Fruit fly (Drosophila melanogaster): Measurements from ENCODE around the gene bocks.

bocks gene

DNA sequence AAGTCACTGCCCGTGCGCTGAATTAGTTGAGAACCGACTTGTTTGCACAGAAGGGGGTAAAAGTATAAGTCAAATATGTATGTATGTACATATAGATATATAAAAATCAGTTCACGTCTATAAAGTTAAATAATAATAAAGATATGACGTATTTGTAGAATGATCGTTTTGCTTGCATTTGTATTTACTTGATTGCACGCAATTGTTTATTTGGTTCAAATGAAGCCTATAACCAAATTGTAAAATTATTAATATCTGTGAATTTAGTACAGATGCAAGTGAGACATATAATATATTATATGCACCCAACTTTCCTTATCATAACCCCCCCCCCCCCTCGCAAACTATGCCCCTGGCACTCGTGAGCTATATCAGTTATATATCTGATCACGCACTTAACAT, 9.8 kb upstream of the bocks start (continued):
- TF ChIP-seq Oli (tag; optimal IDR thresholded peaks at IDR 0.05) (peak; percentile 32), Myb (GFP tag; optimal IDR thresholded peaks at IDR 0.05) (no peak), dm (GFP tag; optimal IDR thresholded peaks at IDR 0.05) (no peak), Hr51 (GFP tag; optimal IDR thresholded peaks at IDR 0.05) (peak in 1 of 2 experiments; percentile 9), YL-1 (GFP tag; optimal IDR thresholded peaks at IDR 0.05) (no peak), CG9215 (GFP tag; IDR thresholded peaks at IDR 0.05) (peak; percentile 53), CG4328 (GFP tag; optimal IDR thresholded peaks at IDR 0.05) (peak; percentile 28), CG30403 (GFP tag; optimal IDR thresholded peaks at IDR 0.05) (peak; percentile 25), Ssrp (tag; optimal IDR thresholded peaks at IDR 0.05) (peak; percentile 4), CG18011 (GFP tag; optimal IDR thresholded peaks at IDR 0.05) (peak; percentile 14), Trl (optimal IDR thresholded peaks at IDR 0.05) (no peak), Trl (GFP tag; optimal IDR thresholded peaks at IDR 0.05) (no peak), prd (optimal IDR thresholded peaks at IDR 0.05) (no peak), prd (GFP tag; IDR thresholded peaks at IDR 0.05) (peak; percentile 53; the same call in 2 of the 3 replicates), Pdp1 (GFP tag; optimal IDR thresholded peaks at IDR 0.05) (peak in 1 of 2 experiments; percentile 7), CG18262 (tag; optimal IDR thresholded peaks at IDR 0.05) (peak; percentile 56), fu2 (GFP tag; optimal IDR thresholded peaks at IDR 0.05) (no peak), phol (tag; optimal IDR thresholded peaks at IDR 0.05) (peak; percentile 29), Ets65A (GFP tag) (peak; percentile 88), Hmr (GFP tag; optimal IDR thresholded peaks at IDR 0.05) (peak; percentile 65), chn (GFP tag; optimal IDR thresholded peaks at IDR 0.05) (no peak), CG3847 (GFP tag; IDR thresholded peaks at IDR 0.05) (peak; percentile 32), CG13894 (tag; optimal IDR thresholded peaks at IDR 0.05) (peak; percentile 58), CG13296 (GFP tag; optimal IDR thresholded peaks at IDR 0.05) (peak; percentile 33), row (GFP tag; IDR thresholded peaks at IDR 0.05) (0 out of 3 replicates have a peak, but pooled peaks have one; percentile 14), sob (GFP tag; IDR thresholded peaks at IDR 0.05) (0 out of 2 replicates have a peak, but pooled peaks have one; percentile 38), nau (GFP tag; optimal IDR thresholded peaks at IDR 0.05) (peak; percentile 34), CG3065 (GFP tag; optimal IDR thresholded peaks at IDR 0.05) (no peak), CG3407 (GFP tag; optimal IDR thresholded peaks at IDR 0.05) (peak; percentile 37), CG12942 (GFP tag; optimal IDR thresholded peaks at IDR 0.05) (no peak), CG9437 (GFP tag; optimal IDR thresholded peaks at IDR 0.05) (peak; percentile 12), CG9932 (GFP tag; IDR thresholded peaks at IDR 0.05) (peak; percentile 66), tap (tag; optimal IDR thresholded peaks at IDR 0.05) (peak; percentile 30), CG5953 (GFP tag; IDR thresholded peaks at IDR 0.05) (no peak), CG7372 (GFP tag; IDR thresholded peaks at IDR 0.05) (peak; percentile 24; the same call in 1 of the 2 replicates), CG10274 (GFP tag; optimal IDR thresholded peaks at IDR 0.05) (peak; percentile 13), wdn (GFP tag; IDR thresholded peaks at IDR 0.05) (0 out of 2 replicates have a peak, but pooled peaks have one; percentile 34), CG8359 (GFP tag; optimal IDR thresholded peaks at IDR 0.05; ENCODE audit: borderline replicate concordance) (peak; percentile 20), CG2875 (GFP tag; optimal IDR thresholded peaks at IDR 0.05) (peak; percentile 8), CG2202 (tag; optimal IDR thresholded peaks at IDR 0.05) (peak; percentile 31), CG33557 (GFP tag; optimal IDR thresholded peaks at IDR 0.05) (peak; percentile 39), Sox102F (GFP tag; optimal IDR thresholded peaks at IDR 0.05) (peak; percentile 23), CG15601 (tag; optimal IDR thresholded peaks at IDR 0.05) (peak; percentile 59), CG12769 (tag; optimal IDR thresholded peaks at IDR 0.05) (peak; percentile 29), CG15011 (GFP tag; optimal IDR thresholded peaks at IDR 0.05) (peak; percentile 72), CG13424 (tag; optimal IDR thresholded peaks at IDR 0.05) (peak; percentile 24), CG4424 (GFP tag; optimal IDR thresholded peaks at IDR 0.05) (peak; percentile 28), CG4820 (GFP tag; optimal IDR thresholded peaks at IDR 0.05) (no peak), Poxn (GFP tag; IDR thresholded peaks at IDR 0.05) (no peak), caup (GFP tag; optimal IDR thresholded peaks at IDR 0.05; ENCODE audit: severe bottlenecking) (peak; percentile 71)

Measured in whole organism, embryonic.